Fruit fly (Drosophila melanogaster) whole organism, adult: ENCODE measurements around the gene CG1105.

Experiments
- CG11617 ChIP-seq: fragments of 200-800 bp; sonication (Bioruptor generic); optimal IDR thresholded peaks from 2 replicates; lab custom pipeline; 2017; ENCODE audit warnings: mild to moderate bottlenecking, missing biosample characterization, missing genetic modification reagents, missing genetic modification characterization
- CG14711 ChIP-seq: fragments of 200-800 bp; sonication (Bioruptor generic); optimal IDR thresholded peaks from 2 replicates; lab custom pipeline; 2018; ENCODE audit warnings: missing biosample characterization, mild to moderate bottlenecking, missing genetic modification characterization, moderate library complexity
- CG1620 ChIP-seq: fragments of 200-800 bp; sonication (Bioruptor generic); optimal IDR thresholded peaks from 2 replicates; lab custom pipeline; 2016; ENCODE audit warnings: missing biosample characterization, missing genetic modification characterization
- CG33017 ChIP-seq: fragments of 200-800 bp; sonication (Bioruptor generic); optimal IDR thresholded peaks from 2 replicates; lab custom pipeline; 2018; ENCODE audit warnings: missing biosample characterization, mild to moderate bottlenecking, missing genetic modification characterization, moderate library complexity
- CG5204 ChIP-seq: fragments of 200-800 bp; sonication (Bioruptor generic); optimal IDR thresholded peaks from 2 replicates; lab custom pipeline; 2016; ENCODE audit warnings: missing biosample characterization, missing genetic modification characterization
- CG7101 ChIP-seq: fragments of 200-800 bp; sonication (Bioruptor generic); optimal IDR thresholded peaks from 2 replicates; lab custom pipeline; 2018; ENCODE audit warnings: missing biosample characterization, mild to moderate bottlenecking, missing genetic modification characterization, moderate library complexity
- Crg-1 ChIP-seq: fragments of 200-800 bp; sonication (Bioruptor generic); optimal IDR thresholded peaks from 2 replicates; lab custom pipeline; 2016; ENCODE audit warnings: missing biosample characterization, missing genetic modification characterization
- Hr96 ChIP-seq: fragments of 200-800 bp; sonication (Bioruptor generic); optimal IDR thresholded peaks from 2 replicates; lab custom pipeline; 2016; ENCODE audit warnings: missing biosample characterization, missing genetic modification characterization
- Mnt ChIP-seq: fragments of 200-800 bp; sonication (Bioruptor generic); optimal IDR thresholded peaks from 2 replicates; lab custom pipeline; 2016; ENCODE audit warnings: missing biosample characterization, mild to moderate bottlenecking, missing genetic modification characterization
- cic ChIP-seq: fragments of 200-800 bp; sonication (Bioruptor generic); optimal IDR thresholded peaks from 2 replicates; lab custom pipeline; 2017; ENCODE audit warnings: missing biosample characterization, mild to moderate bottlenecking, missing genetic modification characterization, moderate library complexity
- ovo ChIP-seq: fragments of 200-800 bp; sonication (Bioruptor generic); optimal IDR thresholded peaks from 2 replicates; lab custom pipeline; 2016; ENCODE audit warnings: missing biosample characterization, missing genetic modification characterization

dm6 chr3R:7105503-7106164 lies 38.7 kb upstream of the CG1105 start:
- no peak for TF ChIP-seq cic (GFP tag; lab: Kevin White, UChicago)
- no peak for TF ChIP-seq CG7101 (tag; lab: Kevin White, UChicago)
- TF ChIP-seq CG1620 (GFP tag; lab: Kevin White, UChicago) = no peak
- no peak for TF ChIP-seq CG11617 (GFP tag; lab: Kevin White, UChicago)
- no peak for TF ChIP-seq CG33017 (tag; lab: Kevin White, UChicago)
- no peak for TF ChIP-seq CG5204 (GFP tag; lab: Kevin White, UChicago)
- no peak for TF ChIP-seq Mnt (GFP tag; lab: Kevin White, UChicago)
- no peak for TF ChIP-seq ovo
- no peak for TF ChIP-seq Hr96 (GFP tag; lab: Kevin White, UChicago)
- no peak for TF ChIP-seq Crg-1 (GFP tag; lab: Kevin White, UChicago)
- no peak for TF ChIP-seq CG14711 (tag; lab: Kevin White, UChicago)
